Worm (Caenorhabditis elegans) whole organism, mixed stage, embryonic: ENCODE results near the gene gcy-6.

Source experiments
- drap-1 ChIP-seq: fragments of 200-800 bp; sonication (Bioruptor generic); optimal IDR thresholded peaks from 3 replicates; lab custom pipeline; 2018; ENCODE audit warnings: mild to moderate bottlenecking, missing genetic modification characterization, missing compliant biosample characterization
- elt-1 ChIP-seq: sonication (generic microtip); optimal IDR thresholded peaks from 2 replicates; lab custom pipeline; 2017; ENCODE audit warnings: missing genetic modification characterization, mild to moderate bottlenecking, missing compliant biosample characterization, antibody characterized with exemption, moderate library complexity, borderline replicate concordance; ENCODE audit not compliant: insufficient read depth
- lin-32 ChIP-seq: fragments of 200-800 bp; sonication (Bioruptor generic); optimal IDR thresholded peaks from 2 replicates; lab custom pipeline; 2018; ENCODE audit warnings: mild to moderate bottlenecking, missing genetic modification characterization, missing compliant biosample characterization
- mep-1 ChIP-seq: fragments of 150-350 bp; optimal IDR thresholded peaks from 2 replicates; lab custom pipeline; 2017; ENCODE audit warnings: missing biosample characterization, missing genetic modification reagents, missing genetic modification characterization, inconsistent platforms
- mls-2 ChIP-seq: sonication (generic microtip); optimal IDR thresholded peaks from 2 replicates; lab custom pipeline; 2016; ENCODE audit warnings: mild to moderate bottlenecking, missing genetic modification characterization, moderate library complexity, missing compliant biosample characterization
- nhr-12 ChIP-seq: fragments of 150-350 bp; optimal IDR thresholded peaks from 2 replicates; lab custom pipeline; 2014; ENCODE audit warnings: missing biosample characterization, missing genetic modification characterization
- nhr-237 ChIP-seq: fragments of 150-350 bp; optimal IDR thresholded peaks from 2 replicates; lab custom pipeline; 2014; ENCODE audit warnings: missing biosample characterization, missing genetic modification characterization
- nhr-76 ChIP-seq: sonication (generic microtip); optimal IDR thresholded peaks from 2 replicates; lab custom pipeline; 2017; ENCODE audit warnings: missing biosample characterization, missing genetic modification characterization
- pha-4 ChIP-seq: fragments of 150-350 bp; optimal IDR thresholded peaks from 2 replicates; lab custom pipeline; 2018; ENCODE audit warnings: missing biosample characterization, missing genetic modification reagents, missing genetic modification characterization
- unc-120 ChIP-seq: sonication (generic microtip); optimal IDR thresholded peaks from 2 replicates; lab custom pipeline; 2017; ENCODE audit warnings: missing genetic modification characterization, missing compliant biosample characterization; ENCODE audit not compliant: poor library complexity, severe bottlenecking
- unc-39 ChIP-seq: fragments of 150-350 bp; optimal IDR thresholded peaks from 2 replicates; lab custom pipeline; 2014; ENCODE audit warnings: missing biosample characterization, missing genetic modification characterization
- unc-62 ChIP-seq: fragments of 150-350 bp; optimal IDR thresholded peaks from 2 replicates; lab custom pipeline; 2014; ENCODE audit warnings: missing biosample characterization, missing genetic modification reagents, missing genetic modification characterization
- zip-8 ChIP-seq: fragments of 150-350 bp; optimal IDR thresholded peaks from 2 replicates; lab custom pipeline; 2014; ENCODE audit warnings: missing biosample characterization, missing genetic modification characterization
- ztf-11 ChIP-seq: fragments of 150-350 bp; optimal IDR thresholded peaks from 2 replicates; lab custom pipeline; 2014; ENCODE audit warnings: missing biosample characterization, missing genetic modification characterization

DNA sequence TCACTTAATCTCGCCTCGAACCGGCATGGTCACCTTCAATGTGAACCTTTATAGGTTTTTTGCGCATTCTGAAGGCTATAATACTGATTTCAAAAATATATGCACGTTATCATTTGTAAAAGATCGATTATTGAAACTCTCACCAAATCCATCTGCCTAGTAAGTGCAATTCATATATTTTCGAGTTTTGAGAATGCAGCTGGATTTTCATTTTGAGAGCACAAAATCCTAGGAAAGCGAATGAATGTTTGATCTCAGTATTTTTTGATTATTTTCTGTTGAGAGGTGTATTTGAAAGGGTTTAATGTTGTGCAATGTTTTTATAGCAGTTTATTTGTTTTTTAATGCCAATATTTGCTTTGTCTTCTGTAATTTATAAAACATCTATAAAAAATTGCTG lies 37.8 kb downstream of the gcy-6 start:
- no peak for TF ChIP-seq unc-120 (tag; lab: Kevin White, UChicago)
- no peak for TF ChIP-seq nhr-76 (tag; lab: Kevin White, UChicago)
- TF ChIP-seq pha-4 (tag; lab: Kevin White, UChicago) = no peak
- TF ChIP-seq nhr-237 = no peak
- TF ChIP-seq zip-8 (tag; lab: Kevin White, UChicago) = no peak
- no peak for TF ChIP-seq nhr-12
- TF ChIP-seq lin-32 (GFP tag; lab: Kevin White, UChicago) = no peak
- TF ChIP-seq mls-2 (tag; lab: Kevin White, UChicago) = no peak
- no peak for TF ChIP-seq elt-1 (tag; lab: Kevin White, UChicago)
- TF ChIP-seq mep-1 (tag; lab: Kevin White, UChicago) = no peak
- no peak for TF ChIP-seq unc-62
- TF ChIP-seq drap-1 (GFP tag; lab: Kevin White, UChicago) = no peak
- no peak for TF ChIP-seq unc-39
- no peak for TF ChIP-seq ztf-11 (tag; lab: Kevin White, UChicago)
